Worm (Caenorhabditis elegans) whole organism, L4/young adult: ENCODE measurements around the gene fbxb-6.
"Not testable (repeated sequence)": the region's sequence is repeated elsewhere in the genome, so short reads cannot be mapped to it uniquely, and the experiment has no call there.

ENCODE experiments used
- W03F9.2 ChIP-seq: fragments of 150-350 bp; optimal IDR thresholded peaks from 2 replicates; lab custom pipeline; 2014; ENCODE audit warnings: missing biosample characterization, missing genetic modification characterization
- dao-5 ChIP-seq: sonication (generic microtip); optimal IDR thresholded peaks from 2 replicates; lab custom pipeline; 2016; ENCODE audit warnings: missing genotype, missing genetic modification characterization, moderate library complexity, missing compliant biosample characterization
- him-1 ChIP-seq: sonication (generic microtip); optimal IDR thresholded peaks from 2 replicates; lab custom pipeline; 2016; ENCODE audit warnings: missing genotype, missing genetic modification reagents, missing genetic modification characterization, missing compliant biosample characterization

Gene fbxb-6

ce11 chrII:2064497-2064896 lies at the start of gene fbxb-6:
Gene fbxb-6 (plus strand): TSS chrII:2064797.
- TF ChIP-seq W03F9.2 (tag; lab: Kevin White, UChicago): no peak
- no peak for TF ChIP-seq dao-5 (tag; lab: Kevin White, UChicago)
- no peak for TF ChIP-seq him-1 (tag; lab: Kevin White, UChicago)

- TF ChIP-seq dao-5, him-1, W03F9.2 (tag; lab: Kevin White, UChicago): not testable (repeated sequence)
Observed at ce11 chrII:2023514-2023913, 41.1 kb upstream of the fbxb-6 start, which contains the start of gene cya-2. Gene cya-2 (minus strand): TSS chrII:2023614.

ce11 chrII:2026525-2026924 lies 38.1 kb upstream of the fbxb-6 start, which contains the start of gene bath-21:
Gene bath-21 (minus strand): TSS chrII:2026625.
- TF ChIP-seq him-1 (tag; lab: Kevin White, UChicago) (no peak), dao-5 (tag; lab: Kevin White, UChicago) (no peak), W03F9.2 (tag; lab: Kevin White, UChicago) (no peak)

- TF ChIP-seq W03F9.2 (tag; lab: Kevin White, UChicago) (no peak), dao-5 (tag; lab: Kevin White, UChicago) (no peak), him-1 (tag; lab: Kevin White, UChicago) (no peak)
Observed at ce11 chrII:2028712-2029111, 35.9 kb upstream of the fbxb-6 start, which contains the start of gene bath-1. Gene bath-1 (minus strand): TSS chrII:2028812.

- TF ChIP-seq dao-5 (tag; lab: Kevin White, UChicago) (no peak), him-1 (tag; lab: Kevin White, UChicago) (no peak), W03F9.2 (tag; lab: Kevin White, UChicago) (no peak)
Observed at ce11 chrII:2030367-2030766, 34.2 kb upstream of the fbxb-6 start, which contains the start of gene bath-3. Gene bath-3 (minus strand): TSS chrII:2030467.

ce11 chrII:2031852-2032251 lies 32.7 kb upstream of the fbxb-6 start, which contains the start of gene bath-5:
Gene bath-5 (minus strand): TSS chrII:2031952.
- TF ChIP-seq dao-5 (tag; lab: Kevin White, UChicago) (no peak), him-1 (tag; lab: Kevin White, UChicago) (no peak), W03F9.2 (tag; lab: Kevin White, UChicago) (no peak)

- not testable (repeated sequence) for TF ChIP-seq dao-5, him-1, W03F9.2 (tag; lab: Kevin White, UChicago)
Observed at ce11 chrII:2032282-2032681, 32.3 kb upstream of the fbxb-6 start, which contains the start of gene btb-4. Gene btb-4 (plus strand): TSS chrII:2032316.

ce11 chrII:2033286-2033685 lies 31.3 kb upstream of the fbxb-6 start, which contains the start of gene F59H6.14:
Gene F59H6.14 (plus strand): TSS chrII:2033586.
- TF ChIP-seq him-1 (tag; lab: Kevin White, UChicago): no peak

ce11 chrII:2039288-2039687 lies 25.3 kb upstream of the fbxb-6 start, which contains the start of gene bath-19:
Gene bath-19 (minus strand): TSS chrII:2039388.
- TF ChIP-seq dao-5 (tag; lab: Kevin White, UChicago) (no peak), W03F9.2 (tag; lab: Kevin White, UChicago) (no peak), him-1 (tag; lab: Kevin White, UChicago) (no peak)

- TF ChIP-seq W03F9.2 (tag; lab: Kevin White, UChicago) (no peak), him-1 (tag; lab: Kevin White, UChicago) (no peak), dao-5 (tag; lab: Kevin White, UChicago) (no peak)
Observed at ce11 chrII:2042447-2042846, 22.1 kb upstream of the fbxb-6 start, which contains the start of gene bath-20. Gene bath-20 (minus strand): TSS chrII:2042547.

ce11 chrII:2045505-2045904 lies 19.1 kb upstream of the fbxb-6 start, which contains the start of gene bath-24:
Gene bath-24 (minus strand): TSS chrII:2045605.
- no peak for TF ChIP-seq dao-5 (tag; lab: Kevin White, UChicago)
- no peak for TF ChIP-seq him-1 (tag; lab: Kevin White, UChicago)
- TF ChIP-seq W03F9.2 (tag; lab: Kevin White, UChicago): no peak

ce11 chrII:2046556-2046955 lies 18.0 kb upstream of the fbxb-6 start, which contains the start of gene math-1:
Gene math-1 (minus strand): TSS chrII:2046656.
- TF ChIP-seq dao-5, him-1, W03F9.2 (tag; lab: Kevin White, UChicago): not testable (repeated sequence)

- TF ChIP-seq dao-5 (tag; lab: Kevin White, UChicago): no peak
Observed at ce11 chrII:2051372-2051771, 13.2 kb upstream of the fbxb-6 start, which contains the start of gene fbxb-35. Gene fbxb-35 (plus strand): TSS chrII:2051672.

ce11 chrII:2058985-2059384 lies 5.6 kb upstream of the fbxb-6 start, which contains the start of gene F07E5.5:
Gene F07E5.5 (minus strand): TSS chrII:2059070.
- no peak for TF ChIP-seq W03F9.2 (tag; lab: Kevin White, UChicago)
- TF ChIP-seq dao-5 (tag; lab: Kevin White, UChicago): no peak
- TF ChIP-seq him-1 (tag; lab: Kevin White, UChicago): no peak
